Worm (Caenorhabditis elegans): ENCODE data around the gene C37C3.9.

DNA sequence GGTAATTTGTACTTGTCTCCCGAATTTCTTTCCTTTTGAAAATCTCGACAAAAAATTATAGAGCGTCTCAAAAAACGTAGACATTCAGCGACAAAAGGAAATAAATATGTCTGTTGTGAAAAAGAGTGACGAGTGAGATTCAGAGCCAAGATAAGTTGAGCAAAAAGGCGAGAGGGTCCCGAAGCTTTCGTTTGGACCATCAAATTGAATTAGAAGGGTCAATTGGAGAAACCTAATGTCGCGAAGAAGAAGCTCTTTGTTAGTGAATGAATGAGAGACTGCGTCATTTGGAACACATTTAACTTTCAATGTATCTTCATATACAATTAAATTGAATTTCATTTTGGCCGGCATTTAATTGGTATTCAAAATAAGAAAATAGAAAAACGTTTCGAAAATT lies 38.0 kb downstream of the C37C3.9 start:
- TF ChIP-seq ZK185.1 (tag; optimal IDR thresholded peaks at IDR 0.05; ENCODE audit: poor library complexity, severe bottlenecking) (no peak), ztf-22 (GFP tag; optimal IDR thresholded peaks at IDR 0.05) (no peak), nhr-27 (tag; optimal IDR thresholded peaks at IDR 0.05) (no peak), him-1 (tag; optimal IDR thresholded peaks at IDR 0.05) (no peak), chd-7 (tag; optimal IDR thresholded peaks at IDR 0.05) (no peak), egl-18 (GFP tag; IDR thresholded peaks at IDR 0.05) (no peak), snpc-4 (GFP tag; optimal IDR thresholded peaks at IDR 0.05) (no peak), snpc-4 (tag; optimal IDR thresholded peaks at IDR 0.05) (no peak), hmg-1.2 (GFP tag; IDR thresholded peaks at IDR 0.05) (no peak), tlf-1 (GFP tag; optimal IDR thresholded peaks at IDR 0.05) (no peak), sdz-38 (tag; optimal IDR thresholded peaks at IDR 0.05) (no peak), pha-4 (tag; optimal IDR thresholded peaks at IDR 0.05) (no peak), dpl-1 (GFP tag; optimal IDR thresholded peaks at IDR 0.05) (no peak), egl-44 (GFP tag; IDR thresholded peaks at IDR 0.05) (no peak)
